Fruit fly (Drosophila melanogaster): Measurements from ENCODE around the gene Trf4-1.

Trf4-1 gene

DNA sequence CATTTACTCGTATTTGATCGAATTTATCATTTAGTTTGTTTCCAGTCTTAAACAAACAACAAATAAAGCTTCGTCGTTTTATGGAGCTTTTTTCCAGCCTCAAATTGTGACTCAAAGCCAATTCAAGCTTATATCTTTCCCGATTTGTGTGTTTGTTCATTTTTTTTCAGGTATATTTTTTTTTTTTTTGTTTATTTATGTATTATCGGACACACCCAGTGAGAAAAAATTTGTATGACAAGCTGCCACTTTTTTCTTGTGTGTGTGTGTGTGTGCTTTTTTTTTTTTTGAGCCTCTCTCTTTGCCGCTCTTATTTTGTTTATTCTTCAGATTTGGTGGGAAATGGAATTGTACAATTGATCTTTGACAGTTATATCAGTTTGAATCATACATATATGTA lies 37.6 kb upstream of the Trf4-1 start (continued):
- TF ChIP-seq vri (GFP tag; optimal IDR thresholded peaks at IDR 0.05) (peak; percentile 12), CG11762 (GFP tag; optimal IDR thresholded peaks at IDR 0.05; ENCODE audit: insufficient read depth) (no peak), acj6 (GFP tag; optimal IDR thresholded peaks at IDR 0.05) (no peak), Lpt (GFP tag; optimal IDR thresholded peaks at IDR 0.05) (no peak), Sox15 (GFP tag; optimal IDR thresholded peaks at IDR 0.05) (no peak), CG6276 (GFP tag; optimal IDR thresholded peaks at IDR 0.05) (no peak), Hr38 (GFP tag; optimal IDR thresholded peaks at IDR 0.05) (no peak), CG6808 (GFP tag; optimal IDR thresholded peaks at IDR 0.05) (no peak), pdm3 (GFP tag; optimal IDR thresholded peaks at IDR 0.05) (no peak), CG32006 (GFP tag; optimal IDR thresholded peaks at IDR 0.05) (no peak), CG10631 (GFP tag; optimal IDR thresholded peaks at IDR 0.05) (no peak), CG1621 (tag; optimal IDR thresholded peaks at IDR 0.05) (no peak), esn (GFP tag; optimal IDR thresholded peaks at IDR 0.05) (peak; percentile 16), CG31627 (GFP tag; optimal IDR thresholded peaks at IDR 0.05) (no peak), lz (GFP tag; optimal IDR thresholded peaks at IDR 0.05) (no peak), OdsH (GFP tag; optimal IDR thresholded peaks at IDR 0.05) (no peak), achi (GFP tag; optimal IDR thresholded peaks at IDR 0.05) (no peak), CG8319 (GFP tag; optimal IDR thresholded peaks at IDR 0.05) (no peak), topi (GFP tag; optimal IDR thresholded peaks at IDR 0.05) (no peak), Sox102F (GFP tag; optimal IDR thresholded peaks at IDR 0.05) (peak; percentile 14), Smox (GFP tag; optimal IDR thresholded peaks at IDR 0.05) (no peak), CG7368 (GFP tag; optimal IDR thresholded peaks at IDR 0.05) (no peak), net (GFP tag; optimal IDR thresholded peaks at IDR 0.05) (no peak), CG15336 (GFP tag; IDR thresholded peaks at IDR 0.05) (peak; percentile 35; the same call in 1 of the 2 replicates), Gug (GFP tag; IDR thresholded peaks at IDR 0.05) (no peak), CG6792 (GFP tag; optimal IDR thresholded peaks at IDR 0.05) (no peak)

DNA sequence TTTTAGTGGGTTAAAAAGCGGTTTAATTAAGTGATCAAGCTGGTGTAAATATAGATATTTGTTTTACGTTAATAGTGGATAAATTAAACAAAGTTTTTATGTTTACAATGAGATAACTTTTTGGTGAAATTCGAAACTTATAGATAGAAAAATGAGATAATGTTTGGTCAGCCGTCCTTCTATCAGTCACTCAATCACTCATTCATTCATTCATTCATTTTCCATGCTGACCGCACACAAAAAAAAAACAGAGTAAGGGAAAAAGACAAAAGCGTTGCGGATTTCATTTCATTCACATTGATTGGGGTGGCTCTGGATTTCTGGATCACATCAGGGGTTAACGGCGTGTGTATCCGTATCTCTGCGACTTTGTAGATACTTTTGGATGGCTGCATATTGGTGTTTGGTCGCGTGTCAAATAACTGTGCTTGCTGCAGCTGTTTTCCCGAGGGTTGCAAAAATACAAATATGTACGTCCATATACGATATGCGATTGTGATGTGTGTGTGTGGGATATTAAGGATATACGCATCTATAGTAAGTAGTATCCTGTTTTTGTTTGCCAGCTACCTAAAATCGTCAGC lies 36.5 kb upstream of the Trf4-1 start:
- TF ChIP-seq CG11762 (GFP tag; optimal IDR thresholded peaks at IDR 0.05; ENCODE audit: insufficient read depth) (no peak), CG7368 (GFP tag; optimal IDR thresholded peaks at IDR 0.05) (no peak), svp (GFP tag) (peak; percentile 49), CG16779 (tag; optimal IDR thresholded peaks at IDR 0.05) (no peak)

DNA sequence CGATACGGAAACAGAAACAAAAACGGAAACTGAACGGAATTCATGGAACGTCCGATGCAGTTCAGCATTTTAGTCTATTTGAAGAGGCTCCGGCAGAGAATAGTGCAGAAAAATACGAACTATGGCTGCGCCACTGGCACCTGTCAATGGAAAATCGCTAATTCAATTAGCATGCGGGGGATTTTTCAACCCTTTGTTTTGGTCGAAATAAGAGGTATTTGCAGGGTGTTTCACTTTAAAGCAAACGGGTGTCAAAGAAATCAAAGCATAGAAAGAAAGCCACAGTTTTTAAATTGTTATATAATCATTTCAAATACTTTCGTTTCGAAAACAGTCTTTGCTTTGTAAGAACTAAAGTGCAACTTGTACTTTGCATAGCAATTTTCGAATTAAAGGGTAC lies 30.5 kb upstream of the Trf4-1 start, which contains the start of gene PIP82:
TSS of gene PIP82 (minus strand) at position 101 of the 400 bp plus-strand sequence.
- TF ChIP-seq Blimp-1 (GFP tag; optimal IDR thresholded peaks at IDR 0.05) (no peak), CG32006 (GFP tag; optimal IDR thresholded peaks at IDR 0.05) (no peak), net (GFP tag; optimal IDR thresholded peaks at IDR 0.05) (no peak), Ets21C (GFP tag; optimal IDR thresholded peaks at IDR 0.05) (no peak), svp (GFP tag) (no peak), CG16779 (tag; optimal IDR thresholded peaks at IDR 0.05) (no peak), CG6854 (GFP tag; optimal IDR thresholded peaks at IDR 0.05) (no peak), CG10631 (GFP tag; optimal IDR thresholded peaks at IDR 0.05) (no peak), Smox (GFP tag; optimal IDR thresholded peaks at IDR 0.05) (no peak), fd85E (GFP tag; optimal IDR thresholded peaks at IDR 0.05) (no peak), fd59A (GFP tag; optimal IDR thresholded peaks at IDR 0.05) (no peak), fkh (GFP tag; optimal IDR thresholded peaks at IDR 0.05) (no peak), cyc (GFP tag; optimal IDR thresholded peaks at IDR 0.05) (no peak), CG31627 (GFP tag; optimal IDR thresholded peaks at IDR 0.05) (no peak), Eip93F (GFP tag; optimal IDR thresholded peaks at IDR 0.05) (no peak), dsx (GFP tag; optimal IDR thresholded peaks at IDR 0.05; ENCODE audit: poor library complexity, severe bottlenecking) (no peak), CG6276 (GFP tag; optimal IDR thresholded peaks at IDR 0.05) (no peak), CG6808 (GFP tag; optimal IDR thresholded peaks at IDR 0.05) (no peak), eg (GFP tag; IDR thresholded peaks at IDR 0.05) (no peak), esn (GFP tag; optimal IDR thresholded peaks at IDR 0.05) (no peak)
